Worm (Caenorhabditis elegans): Measurements from ENCODE around the gene nas-15.

DNA sequence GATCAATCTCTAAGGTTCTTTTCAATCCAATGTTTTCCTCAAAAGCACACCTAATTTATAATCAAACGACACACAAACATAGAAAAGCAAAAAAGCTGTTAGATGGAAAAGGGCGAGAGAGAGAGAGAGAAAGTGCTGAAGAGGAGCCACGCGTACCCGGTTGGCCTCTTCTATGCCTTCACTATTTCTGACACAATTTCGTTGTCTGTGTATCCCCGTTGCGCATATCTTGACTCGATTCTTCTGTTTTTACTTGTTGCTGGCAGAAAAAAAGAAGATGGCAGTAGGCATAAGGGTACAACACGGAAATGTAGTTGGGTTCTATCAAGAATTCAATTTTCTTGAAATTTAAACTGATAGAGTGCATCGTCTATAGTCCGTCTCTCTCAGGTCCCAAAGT lies 50.0 kb downstream of the nas-15 start:
- TF ChIP-seq aly-1 (tag; optimal IDR thresholded peaks at IDR 0.05) (no peak), ama-1 (optimal IDR thresholded peaks at IDR 0.05) (no peak), hmbx-1 (tag; optimal IDR thresholded peaks at IDR 0.05) (no peak)
